Fruit fly (Drosophila melanogaster) Kc167 (cell line): ENCODE results near the gene IntS2.

ENCODE experiments used
- Myc ChIP-seq: fragments of >200 bp; optimal IDR thresholded peaks from 2 replicates; lab custom pipeline; 2017; ENCODE audit warnings: missing external identifiers
- h ChIP-seq: fragments of >200 bp; optimal IDR thresholded peaks from 3 replicates; lab custom pipeline; 2018; ENCODE audit warnings: missing external identifiers
- psq ChIP-seq: fragments of >200 bp; optimal IDR thresholded peaks from 2 replicates; lab custom pipeline; 2017; ENCODE audit warnings: missing external identifiers
- ttk ChIP-seq: sonication (Bioruptor generic); optimal IDR thresholded peaks from 2 replicates; lab custom pipeline; 2017; ENCODE audit warnings: missing external identifiers

DNA sequence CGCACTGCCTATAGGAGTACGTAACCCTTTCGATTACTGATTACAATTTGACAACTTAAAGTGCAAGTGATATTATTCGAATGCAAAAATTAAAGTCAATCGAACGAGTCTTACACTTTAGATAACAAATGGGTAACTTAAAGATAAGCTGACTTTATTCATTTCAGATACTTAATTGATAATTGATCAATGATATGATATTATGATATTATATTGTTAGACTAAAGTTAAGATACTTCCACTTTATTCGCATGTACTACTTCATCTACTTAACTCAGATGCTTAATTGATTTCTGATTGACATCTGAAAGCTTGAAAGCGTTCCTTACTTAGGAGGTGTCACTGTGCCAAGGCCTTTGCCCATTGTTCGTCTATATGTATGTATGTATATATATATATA lies 29.6 kb upstream of the IntS2 start:
- no peak for TF ChIP-seq Myc (lab: Kevin White, UChicago)
- TF ChIP-seq ttk: no peak
- no peak for TF ChIP-seq h (lab: Kevin White, UChicago)
- TF ChIP-seq psq (lab: Kevin White, UChicago): no peak
